Fruit fly (Drosophila melanogaster): Measurements from ENCODE around the gene Saf-B.

The Saf-B gene

DNA sequence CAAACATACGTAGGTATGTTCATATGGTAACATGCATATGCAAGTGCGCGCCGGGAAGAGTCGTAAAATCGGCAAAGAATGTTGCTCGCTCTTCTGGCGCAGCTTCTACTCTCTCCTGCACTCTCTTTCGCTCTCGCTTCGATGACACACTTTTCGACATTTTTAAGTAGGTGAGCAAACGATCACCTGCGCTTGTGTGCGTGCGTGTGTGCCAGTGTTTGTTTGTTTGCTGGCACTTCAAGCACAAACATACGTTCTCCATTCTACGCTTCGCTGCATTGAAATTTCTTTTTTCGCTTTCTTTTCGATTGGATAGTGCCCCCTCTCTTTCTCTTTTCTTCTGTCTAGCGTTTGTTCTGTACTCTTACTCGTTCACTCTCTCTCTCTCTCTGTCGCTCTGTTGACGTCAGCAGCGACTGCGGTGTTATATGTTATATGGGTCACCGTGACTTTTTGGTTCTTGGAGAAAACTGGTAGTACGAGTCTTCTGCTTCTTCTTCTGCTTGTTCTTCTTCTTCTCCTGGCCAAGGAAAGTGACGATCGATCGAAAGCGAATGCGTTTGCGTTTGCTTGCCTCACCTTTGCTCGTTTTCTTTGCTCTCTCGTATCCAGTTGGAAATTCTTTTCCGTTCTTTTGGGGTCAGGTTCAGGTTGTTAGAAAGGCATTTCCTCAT lies 49.5 kb upstream of the Saf-B start (continued):
- TF ChIP-seq CG17361 (GFP tag; IDR thresholded peaks at IDR 0.05) (no peak), Fer2 (tag; optimal IDR thresholded peaks at IDR 0.05) (no peak), CG6765 (GFP tag; optimal IDR thresholded peaks at IDR 0.05) (no peak), CG7928 (GFP tag; optimal IDR thresholded peaks at IDR 0.05) (no peak), CG10431 (GFP tag; optimal IDR thresholded peaks at IDR 0.05) (peak; percentile 62), row (GFP tag; IDR thresholded peaks at IDR 0.05) (no peak), Spps (tag; optimal IDR thresholded peaks at IDR 0.05) (peak; percentile 55), unpg (GFP tag; optimal IDR thresholded peaks at IDR 0.05) (no peak), Ada2b (GFP tag; IDR thresholded peaks at IDR 0.05) (no peak), CG13624 (GFP tag; optimal IDR thresholded peaks at IDR 0.05) (no peak), trem (tag; optimal IDR thresholded peaks at IDR 0.05) (peak; percentile 27), gem (tag; optimal IDR thresholded peaks at IDR 0.05) (no peak), lola (GFP tag; optimal IDR thresholded peaks at IDR 0.05) (peak in 1 of 3 experiments; percentile 64), nom (GFP tag; optimal IDR thresholded peaks at IDR 0.05) (no peak), CG11504 (tag; optimal IDR thresholded peaks at IDR 0.05) (no peak), Nf-YA (GFP tag; IDR thresholded peaks at IDR 0.05) (no peak), dan (GFP tag; IDR thresholded peaks at IDR 0.05) (no peak), CG2889 (GFP tag; IDR thresholded peaks at IDR 0.05) (no peak), grn (GFP tag; optimal IDR thresholded peaks at IDR 0.05) (no peak), Trl (optimal IDR thresholded peaks at IDR 0.05) (peak; percentile 49 to 73), Trl (GFP tag; optimal IDR thresholded peaks at IDR 0.05) (no peak), tna (GFP tag; IDR thresholded peaks at IDR 0.05; ENCODE audit: partially characterized antibody) (no peak), nerfin-1 (tag; optimal IDR thresholded peaks at IDR 0.05) (peak; percentile 17), CG2120 (GFP tag; optimal IDR thresholded peaks at IDR 0.05) (no peak), Six4 (GFP tag; optimal IDR thresholded peaks at IDR 0.05) (no peak), schlank (tag; optimal IDR thresholded peaks at IDR 0.05) (no peak), CG12744 (GFP tag; optimal IDR thresholded peaks at IDR 0.05) (no peak), salm (tag; optimal IDR thresholded peaks at IDR 0.05) (no peak), CG13424 (tag; optimal IDR thresholded peaks at IDR 0.05) (no peak), HLHmδ (GFP tag; optimal IDR thresholded peaks at IDR 0.05) (peak; percentile 83), Bteb2 (GFP tag; optimal IDR thresholded peaks at IDR 0.05) (no peak), bcd (GFP tag; optimal IDR thresholded peaks at IDR 0.05) (no peak), Sin3A (optimal IDR thresholded peaks at IDR 0.05) (no peak), grau (tag; optimal IDR thresholded peaks at IDR 0.05) (no peak), ATbp (GFP tag; optimal IDR thresholded peaks at IDR 0.05) (no peak), Ravus (GFP tag; IDR thresholded peaks at IDR 0.05) (no peak), CG14710 (tag; optimal IDR thresholded peaks at IDR 0.05) (peak; percentile 36), Hmr (GFP tag; optimal IDR thresholded peaks at IDR 0.05) (no peak), Gsc (GFP tag; IDR thresholded peaks at IDR 0.05) (no peak), ranshi (GFP tag; IDR thresholded peaks at IDR 0.05) (no peak), gsb-n (tag; optimal IDR thresholded peaks at IDR 0.05) (peak; percentile 47), ara (GFP tag; IDR thresholded peaks at IDR 0.05) (no peak), ttk (GFP tag; IDR thresholded peaks at IDR 0.05) (no peak), CG17829 (tag; optimal IDR thresholded peaks at IDR 0.05) (no peak), CG13287 (GFP tag; IDR thresholded peaks at IDR 0.05; ENCODE audit: partially characterized antibody) (no peak), p53 (GFP tag; optimal IDR thresholded peaks at IDR 0.05) (no peak), ase (GFP tag; IDR thresholded peaks at IDR 0.05) (no peak), chn (GFP tag; optimal IDR thresholded peaks at IDR 0.05) (no peak), Oli (tag; optimal IDR thresholded peaks at IDR 0.05) (peak; percentile 8), CG12071 (GFP tag; optimal IDR thresholded peaks at IDR 0.05) (no peak), Ssrp (tag; optimal IDR thresholded peaks at IDR 0.05) (no peak)

All from whole organism, embryonic.